Fruit fly (Drosophila melanogaster): ENCODE measurements around the gene Cp15.

The Cp15 gene

DNA sequence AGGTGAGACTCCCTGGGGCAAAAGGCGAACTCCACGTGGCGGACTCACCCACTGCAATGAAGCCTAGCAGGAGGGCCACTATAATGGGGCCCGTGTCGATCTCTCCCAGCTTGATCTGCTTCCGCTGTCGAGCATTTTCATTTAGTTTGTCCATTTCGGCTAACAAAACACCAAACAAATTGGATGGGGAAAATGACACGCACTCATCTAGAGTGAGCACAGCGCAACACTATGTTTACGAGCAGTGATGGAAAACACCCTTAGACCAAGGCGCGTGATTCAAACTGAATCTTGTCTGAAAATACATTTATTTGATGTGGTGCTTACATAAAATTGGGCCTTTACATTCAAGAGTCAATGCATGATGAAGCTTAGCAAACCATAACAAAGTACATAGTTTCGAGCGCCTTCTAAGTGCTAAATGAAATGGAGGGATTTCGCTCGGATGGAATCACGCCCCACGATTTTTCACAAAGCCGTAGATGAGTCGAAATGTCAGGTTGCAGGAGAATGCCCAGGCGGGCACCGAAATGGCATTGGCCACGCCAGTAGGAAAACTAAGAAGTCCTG lies 8.2 kb upstream of the Cp15 start, which contains the start of gene SrpRbeta:
SrpRbeta (minus strand) TSS at position 236 of the 570 bp plus-strand sequence.
- TF ChIP-seq noc (tag; optimal IDR thresholded peaks at IDR 0.05) = peak; percentile 43

DNA sequence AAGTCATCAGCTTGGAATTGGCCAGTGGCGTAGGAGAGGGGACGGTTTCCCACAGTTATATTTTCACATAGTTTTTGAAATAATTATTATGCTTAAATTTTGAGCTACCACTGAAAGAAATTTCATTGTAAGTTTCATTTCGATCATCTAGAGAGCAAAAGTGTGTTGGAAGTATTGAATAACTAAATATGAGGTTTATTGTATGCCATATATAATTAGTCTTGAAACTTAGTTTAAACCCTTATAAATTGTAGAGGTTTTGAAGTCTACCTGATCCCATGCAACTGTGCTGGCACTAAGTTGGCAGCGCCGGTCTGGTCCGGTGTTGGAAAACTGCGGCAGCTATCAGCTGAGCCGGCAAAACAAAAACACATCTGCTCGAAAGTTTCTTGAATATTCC lies 7.1 kb upstream of the Cp15 start, which contains the start of the genes CG32022 and CG6511:
CG32022 (minus strand) TSS at position 128 of the 400 bp plus-strand sequence.
CG6511 (plus strand) TSS at position 180 of the 400 bp plus-strand sequence.
- peak; percentile 98 for TF ChIP-seq noc (tag; optimal IDR thresholded peaks at IDR 0.05)

- TF ChIP-seq noc (tag; optimal IDR thresholded peaks at IDR 0.05) = no peak
Observed at dm6 chr3L:8725252-8725651, 3.0 kb upstream of the Cp15 start.

- TF ChIP-seq noc (tag; optimal IDR thresholded peaks at IDR 0.05) = no peak
Observed at dm6 chr3L:8725674-8726073, 2.6 kb upstream of the Cp15 start, which contains the start of gene CG43965. CG43965 (minus strand) TSS chr3L:8725774.

DNA sequence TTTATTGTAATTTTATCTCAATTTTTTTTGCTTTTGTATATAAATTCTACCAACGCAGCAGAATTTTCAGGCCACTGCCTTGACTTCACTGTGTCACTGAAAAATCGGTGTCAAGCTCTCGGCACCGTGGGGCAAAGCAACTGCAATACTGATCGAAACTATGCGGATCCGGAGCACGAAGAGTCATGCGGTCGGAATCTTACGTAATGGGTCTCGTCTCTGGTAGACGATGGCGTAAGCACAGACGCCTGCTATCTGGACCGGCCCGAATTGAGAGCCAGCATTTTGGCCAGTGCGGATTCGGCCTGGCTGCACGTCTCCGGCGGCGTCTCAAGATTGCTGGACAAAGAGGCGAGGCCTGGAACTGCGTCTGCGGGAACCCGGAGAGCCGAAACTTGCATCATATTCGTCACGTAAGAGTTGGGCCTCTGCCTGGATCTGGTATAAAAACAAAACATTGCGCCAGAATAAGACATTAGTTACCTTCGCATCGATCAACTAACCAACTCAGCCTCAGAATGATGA lies 1.9 kb upstream of the Cp15 start, which contains the start of gene Cp18:
Cp18 (plus strand) TSS at position 475 of the 525 bp plus-strand sequence.
- no peak for TF ChIP-seq noc (tag; optimal IDR thresholded peaks at IDR 0.05)

dm6 chr3L:8729565-8729964 lies 1.3 kb downstream of the Cp15 start, which contains the start of gene Cp19:
Cp19 (plus strand) TSS chr3L:8729865.
- no peak for TF ChIP-seq noc (tag; optimal IDR thresholded peaks at IDR 0.05)

dm6 chr3L:8731494-8731994 lies 3.3 kb downstream of the Cp15 start, which contains the start of gene Cp16:
Cp16 (plus strand) TSS chr3L:8731944.
- no peak for TF ChIP-seq noc (tag; optimal IDR thresholded peaks at IDR 0.05)

- TF ChIP-seq noc (tag; optimal IDR thresholded peaks at IDR 0.05) = no peak
Observed at dm6 chr3L:8741051-8741468, 12.8 kb downstream of the Cp15 start.

DNA sequence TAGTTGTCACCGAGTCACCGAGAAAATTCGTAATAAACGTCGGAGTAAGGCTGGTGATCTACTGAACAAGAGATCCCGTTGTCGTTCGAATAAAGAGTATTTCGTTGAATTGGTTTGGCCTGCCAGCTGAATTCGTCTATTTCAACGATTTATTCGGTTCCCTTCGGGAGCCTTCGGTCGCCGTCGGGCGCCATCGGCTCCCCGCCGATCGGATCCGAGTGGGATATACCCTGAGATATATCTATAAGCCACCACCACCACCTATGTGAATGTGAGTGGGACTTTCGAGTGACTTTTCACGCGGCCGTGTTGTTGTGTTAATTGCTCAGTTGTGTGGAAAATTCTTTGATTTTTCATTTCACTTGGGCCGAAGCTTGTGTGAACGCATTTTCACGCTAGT lies 16.9 kb downstream of the Cp15 start, which contains the start of gene Prm:
Prm (minus strand) TSS at position 101 of the 400 bp plus-strand sequence.
- TF ChIP-seq noc (tag; optimal IDR thresholded peaks at IDR 0.05) = no peak

DNA sequence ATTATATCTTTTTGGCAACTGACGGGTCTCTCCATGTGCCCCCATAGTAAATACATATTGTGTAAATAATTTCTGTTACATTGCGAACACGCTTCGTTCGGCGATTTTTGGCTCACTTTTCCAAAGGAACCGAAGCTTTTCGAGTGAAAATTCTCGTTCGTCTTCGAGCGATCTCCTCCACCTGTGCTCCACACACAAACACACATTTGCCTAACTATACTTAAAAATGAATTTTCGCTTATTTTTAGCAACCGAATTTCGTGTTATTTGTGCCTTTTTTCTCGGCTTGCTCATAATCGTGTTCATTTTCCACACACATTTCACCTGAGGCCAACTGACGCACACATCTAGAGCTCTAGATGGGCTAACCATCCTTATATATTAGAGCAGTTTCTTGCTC lies 18.2 kb downstream of the Cp15 start:
- TF ChIP-seq noc (tag; optimal IDR thresholded peaks at IDR 0.05) = no peak

dm6 chr3L:8748323-8748722 lies 20.0 kb downstream of the Cp15 start:
- no peak for TF ChIP-seq noc (tag; optimal IDR thresholded peaks at IDR 0.05)

- no peak for TF ChIP-seq noc (tag; optimal IDR thresholded peaks at IDR 0.05)
Observed at dm6 chr3L:8748839-8749238, 20.6 kb downstream of the Cp15 start.

- TF ChIP-seq noc (tag; optimal IDR thresholded peaks at IDR 0.05) = no peak
Observed at dm6 chr3L:8749676-8750654, 21.7 kb downstream of the Cp15 start, which contains the start of gene CG13306. CG13306 (minus strand) TSS chr3L:8749726.

- no peak for TF ChIP-seq noc (tag; optimal IDR thresholded peaks at IDR 0.05)
Observed at dm6 chr3L:8751262-8751661, 23.0 kb downstream of the Cp15 start.

dm6 chr3L:8753592-8753991 lies 25.3 kb downstream of the Cp15 start, which contains the start of gene Fhos:
Fhos (plus strand) TSS chr3L:8753619.
- TF ChIP-seq noc (tag; optimal IDR thresholded peaks at IDR 0.05) = no peak

- no peak for TF ChIP-seq noc (tag; optimal IDR thresholded peaks at IDR 0.05)
Observed at dm6 chr3L:8755689-8756088, 27.4 kb downstream of the Cp15 start, which contains the start of gene CG6576. CG6576 (plus strand) TSS chr3L:8755989.
